Fruit fly (Drosophila melanogaster) whole organism, prepupa: Measurements from ENCODE around the gene CG7366.

Experiments
- Blimp-1 ChIP-seq: fragments of 200-800 bp; sonication (Bioruptor generic); optimal IDR thresholded peaks from 3 replicates; lab custom pipeline; 2017; ENCODE audit warnings: missing biosample characterization, missing genetic modification characterization, mild to moderate bottlenecking, moderate library complexity, missing genetic modification reagents
- CG10631 ChIP-seq: fragments of 200-800 bp; sonication (Bioruptor generic); optimal IDR thresholded peaks from 2 replicates; lab custom pipeline; 2016; ENCODE audit warnings: missing biosample characterization, missing genetic modification characterization
- CG10669 ChIP-seq: fragments of 200-800 bp; sonication (Bioruptor generic); optimal IDR thresholded peaks from 3 replicates; lab custom pipeline; 2018; ENCODE audit warnings: missing biosample characterization, mild to moderate bottlenecking, missing genetic modification characterization, moderate library complexity
- CG11294 ChIP-seq: fragments of 200-800 bp; sonication (Bioruptor generic); IDR thresholded peaks from 2 replicates; pipeline ENCODE4 v1.3.6; 2022; ENCODE audit warnings: missing biosample characterization, missing genetic modification characterization
- CG11762 ChIP-seq: fragments of 200-800 bp; sonication (Bioruptor generic); optimal IDR thresholded peaks from 3 replicates; lab custom pipeline; 2016; ENCODE audit warnings: missing biosample characterization, missing genetic modification characterization; ENCODE audit not compliant: insufficient read depth
- CG1621 ChIP-seq: fragments of 200-800 bp; sonication (Bioruptor generic); optimal IDR thresholded peaks from 3 replicates; lab custom pipeline; 2018; ENCODE audit warnings: missing biosample characterization, mild to moderate bottlenecking, missing genetic modification characterization
- CG16779 ChIP-seq: fragments of 200-800 bp; sonication (Bioruptor generic); optimal IDR thresholded peaks from 3 replicates; lab custom pipeline; 2017; ENCODE audit warnings: missing biosample characterization, mild to moderate bottlenecking, missing genetic modification characterization
- CG3032 ChIP-seq: fragments of 200-800 bp; optimal IDR thresholded peaks from 2 replicates; lab custom pipeline; 2019; ENCODE audit warnings: missing biosample characterization, mild to moderate bottlenecking, missing genetic modification characterization, moderate library complexity
- CG31627 ChIP-seq: fragments of 200-800 bp; sonication (Bioruptor generic); optimal IDR thresholded peaks from 3 replicates; lab custom pipeline; 2016; ENCODE audit warnings: missing biosample characterization, missing genetic modification characterization
- CG3919 ChIP-seq: fragments of 200-800 bp; sonication (Bioruptor generic); optimal IDR thresholded peaks from 3 replicates; lab custom pipeline; 2016; ENCODE audit warnings: missing biosample characterization, missing genetic modification characterization
- CG4318 ChIP-seq: fragments of 200-800 bp; sonication (Bioruptor generic); optimal IDR thresholded peaks from 3 replicates; lab custom pipeline; 2017; ENCODE audit warnings: missing biosample characterization, mild to moderate bottlenecking, missing genetic modification characterization
- CG6163 ChIP-seq: fragments of 200-800 bp; sonication (Bioruptor generic); IDR thresholded peaks from 3 replicates; pipeline ENCODE4 v1.3.6; 2022; ENCODE audit warnings: missing biosample characterization, missing genetic modification characterization
- CG6276 ChIP-seq: fragments of 200-800 bp; sonication (Bioruptor generic); optimal IDR thresholded peaks from 2 replicates; lab custom pipeline; 2017; ENCODE audit warnings: missing biosample characterization, mild to moderate bottlenecking, missing genetic modification characterization
- CG6792 ChIP-seq: fragments of 200-800 bp; sonication (Bioruptor generic); optimal IDR thresholded peaks from 3 replicates; lab custom pipeline; 2016; ENCODE audit warnings: missing biosample characterization, missing genetic modification characterization
- CG6808 ChIP-seq: fragments of 200-800 bp; sonication (Bioruptor generic); optimal IDR thresholded peaks from 3 replicates; lab custom pipeline; 2017; ENCODE audit warnings: missing biosample characterization, missing genetic modification characterization, mild to moderate bottlenecking, moderate library complexity, missing genetic modification reagents
- CG7368 ChIP-seq: fragments of 200-800 bp; sonication (Bioruptor generic); optimal IDR thresholded peaks from 3 replicates; lab custom pipeline; 2016; ENCODE audit warnings: missing biosample characterization, missing genetic modification characterization
- CG8319 ChIP-seq: fragments of 200-800 bp; sonication (Bioruptor generic); optimal IDR thresholded peaks from 3 replicates; lab custom pipeline; 2016; ENCODE audit warnings: missing biosample characterization, missing genetic modification characterization
- CG8632 ChIP-seq: fragments of 200-800 bp; sonication (Bioruptor generic); optimal IDR thresholded peaks from 3 replicates; lab custom pipeline; 2016; ENCODE audit warnings: missing biosample characterization, missing genetic modification characterization
- CG9139 ChIP-seq: fragments of 200-800 bp; sonication (Bioruptor generic); optimal IDR thresholded peaks from 3 replicates; lab custom pipeline; 2017; ENCODE audit warnings: missing biosample characterization, mild to moderate bottlenecking, missing genetic modification characterization
- Eip75B ChIP-seq: fragments of 200-800 bp; sonication (Bioruptor generic); optimal IDR thresholded peaks from 3 replicates; lab custom pipeline; 2016; ENCODE audit warnings: missing biosample characterization, missing genetic modification characterization
- Eip78C ChIP-seq: fragments of 200-800 bp; sonication (Bioruptor generic); peaks from one replicate; lab custom pipeline; 2016; ENCODE audit warnings: missing biosample characterization, missing genetic modification characterization
- Eip93F ChIP-seq: fragments of 200-800 bp; sonication (Bioruptor generic); optimal IDR thresholded peaks from 2 replicates; lab custom pipeline; 2016; ENCODE audit warnings: missing biosample characterization, mild to moderate bottlenecking, missing genetic modification characterization
- Ets21C ChIP-seq: fragments of 200-800 bp; sonication (Bioruptor generic); optimal IDR thresholded peaks from 3 replicates; lab custom pipeline; 2016; ENCODE audit warnings: missing biosample characterization, missing genetic modification characterization
- Ets96B ChIP-seq: fragments of 200-800 bp; optimal IDR thresholded peaks from 2 replicates; lab custom pipeline; 2019; ENCODE audit warnings: missing biosample characterization, mild to moderate bottlenecking, missing genetic modification characterization, moderate library complexity
- Gug ChIP-seq: fragments of 200-800 bp; sonication (Bioruptor generic); IDR thresholded peaks from 2 replicates; pipeline ENCODE4 v1.3.6; 2022; ENCODE audit warnings: missing biosample characterization, missing genetic modification characterization
- Hr38 ChIP-seq: sonication (Bioruptor generic); optimal IDR thresholded peaks from 2 replicates; lab custom pipeline; 2016; ENCODE audit warnings: missing biosample characterization, missing genetic modification characterization
- Hr39 ChIP-seq: fragments of 200-800 bp; sonication (Bioruptor generic); optimal IDR thresholded peaks from 2 replicates; lab custom pipeline; 2016; ENCODE audit warnings: missing biosample characterization, missing genetic modification characterization
- Hr4 ChIP-seq: fragments of 200-800 bp; sonication (Bioruptor generic); optimal IDR thresholded peaks from 3 replicates; lab custom pipeline; 2016; ENCODE audit warnings: missing biosample characterization, missing genetic modification characterization
- Met ChIP-seq: fragments of 200-800 bp; sonication (Bioruptor generic); optimal IDR thresholded peaks from 3 replicates; lab custom pipeline; 2016; ENCODE audit warnings: missing biosample characterization, missing genetic modification characterization
- OdsH ChIP-seq: fragments of 200-800 bp; sonication (Bioruptor generic); optimal IDR thresholded peaks from 3 replicates; lab custom pipeline; 2016; ENCODE audit warnings: missing biosample characterization, missing genetic modification characterization
- Smox ChIP-seq: fragments of 200-800 bp; sonication (Bioruptor generic); optimal IDR thresholded peaks from 3 replicates; lab custom pipeline; 2016; ENCODE audit warnings: missing biosample characterization, missing genetic modification characterization
- Sox102F ChIP-seq: fragments of 200-800 bp; sonication (Bioruptor generic); optimal IDR thresholded peaks from 2 replicates; lab custom pipeline; 2016; ENCODE audit warnings: missing biosample characterization, mild to moderate bottlenecking, missing genetic modification characterization
- acj6 ChIP-seq: fragments of 200-800 bp; sonication (Bioruptor generic); optimal IDR thresholded peaks from 3 replicates; lab custom pipeline; 2016; ENCODE audit warnings: missing biosample characterization, missing genetic modification characterization
- cyc ChIP-seq: fragments of 200-800 bp; sonication (Bioruptor generic); optimal IDR thresholded peaks from 3 replicates; lab custom pipeline; 2016; ENCODE audit warnings: missing biosample characterization, missing genetic modification characterization
- dac ChIP-seq: fragments of 200-800 bp; sonication (Bioruptor generic); optimal IDR thresholded peaks from 2 replicates; lab custom pipeline; 2017; ENCODE audit warnings: missing biosample characterization, mild to moderate bottlenecking, missing genetic modification characterization
- dsx ChIP-seq: fragments of 200-800 bp; optimal IDR thresholded peaks from 3 replicates; lab custom pipeline; 2019; ENCODE audit warnings: missing biosample characterization, mild to moderate bottlenecking, missing genetic modification characterization, moderate library complexity; ENCODE audit not compliant: poor library complexity, severe bottlenecking
- eg ChIP-seq: fragments of 200-800 bp; sonication (Bioruptor generic); IDR thresholded peaks from 3 replicates; pipeline ENCODE4 v1.3.6; 2022; ENCODE audit warnings: missing biosample characterization, missing genetic modification characterization
- esn ChIP-seq: fragments of 200-800 bp; sonication (Bioruptor generic); optimal IDR thresholded peaks from 2 replicates; lab custom pipeline; 2016; ENCODE audit warnings: missing biosample characterization, mild to moderate bottlenecking, missing genetic modification characterization, moderate library complexity
- fkh ChIP-seq: fragments of 200-800 bp; sonication (Bioruptor generic); optimal IDR thresholded peaks from 3 replicates; lab custom pipeline; 2017; ENCODE audit warnings: missing biosample characterization, mild to moderate bottlenecking, missing genetic modification characterization, moderate library complexity
- lz ChIP-seq: fragments of 200-800 bp; sonication (Bioruptor generic); optimal IDR thresholded peaks from 3 replicates; lab custom pipeline; 2016; ENCODE audit warnings: missing biosample characterization, missing genetic modification characterization
- net ChIP-seq: fragments of 200-800 bp; sonication (Bioruptor generic); optimal IDR thresholded peaks from 3 replicates; lab custom pipeline; 2016; ENCODE audit warnings: missing biosample characterization, missing genetic modification characterization
- pdm3 ChIP-seq: fragments of 200-800 bp; sonication (Bioruptor generic); optimal IDR thresholded peaks from 3 replicates; lab custom pipeline; 2016; ENCODE audit warnings: missing biosample characterization, missing genetic modification characterization
- salr ChIP-seq, 2 experiments: fragments of 200-800 bp; sonication (Bioruptor generic); optimal IDR thresholded peaks; 3 replicates each; lab custom pipeline; 2016 to 2018; ENCODE audit warnings: missing biosample characterization in 2 of 2, missing genetic modification characterization in 2 of 2, mild to moderate bottlenecking in 1 of 2
- spab ChIP-seq: fragments of 200-800 bp; sonication (Bioruptor generic); optimal IDR thresholded peaks from 2 replicates; lab custom pipeline; 2017; ENCODE audit warnings: missing biosample characterization, mild to moderate bottlenecking, missing genetic modification characterization, missing genetic modification reagents
- topi ChIP-seq: fragments of 200-800 bp; sonication (Bioruptor generic); optimal IDR thresholded peaks from 3 replicates; lab custom pipeline; 2016; ENCODE audit warnings: missing biosample characterization, missing genetic modification characterization

Gene CG7366

DNA sequence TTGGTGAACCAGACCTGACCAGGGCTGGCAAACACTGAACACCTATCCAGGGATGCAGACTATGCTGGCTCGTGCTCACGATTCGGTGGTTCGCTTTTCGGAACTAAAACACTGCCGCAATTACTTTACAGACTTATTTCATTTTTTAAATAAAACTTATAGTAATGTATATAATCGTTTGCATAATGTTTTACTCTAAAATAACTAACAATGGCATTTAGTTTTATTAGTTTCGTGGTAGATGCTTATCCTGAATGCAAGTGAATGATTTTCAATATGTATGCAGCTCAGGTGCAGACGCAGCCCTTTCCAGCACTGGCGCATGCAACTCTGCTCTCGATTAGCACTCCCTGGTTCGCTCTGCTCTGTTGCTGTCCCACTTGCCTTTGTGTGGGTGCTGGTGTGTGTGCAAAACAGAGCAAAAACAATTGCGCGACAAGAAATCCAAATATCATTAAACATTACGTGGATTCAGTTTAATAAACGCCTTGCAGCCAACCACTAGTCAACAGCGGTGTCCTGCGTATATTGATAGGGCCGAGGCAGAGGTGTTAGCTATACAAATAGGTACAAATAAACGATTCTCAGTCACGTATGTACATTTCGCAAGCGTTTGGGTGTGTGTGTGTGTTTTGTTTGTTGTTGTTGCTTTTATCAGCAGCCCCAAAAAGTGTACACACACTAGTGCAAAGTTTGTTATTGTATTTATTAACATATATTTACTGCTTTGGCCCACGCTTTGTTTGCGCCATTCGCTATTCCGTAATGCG lies 15.4 kb downstream of the CG7366 start, which contains the start of the genes ERR and Atg18a (continued):
- TF ChIP-seq Ets96B (tag; lab: Kevin White, UChicago) (peak; percentile 75), CG6792 (GFP tag; lab: Kevin White, UChicago) (peak; percentile 80), CG3032 (peak; percentile 90), CG9139 (GFP tag; lab: Kevin White, UChicago) (no peak), topi (peak; percentile 78), CG10669 (no peak), CG7368 (peak; percentile 75), Ets21C (GFP tag; lab: Kevin White, UChicago) (peak; percentile 87), fkh (GFP tag; lab: Kevin White, UChicago) (peak; percentile 63), eg (GFP tag; lab: Robert Waterston, UW) (peak; percentile 91), CG10631 (GFP tag; lab: Kevin White, UChicago) (peak; percentile 93), Hr39 (GFP tag; lab: Kevin White, UChicago) (peak; percentile 94)

DNA sequence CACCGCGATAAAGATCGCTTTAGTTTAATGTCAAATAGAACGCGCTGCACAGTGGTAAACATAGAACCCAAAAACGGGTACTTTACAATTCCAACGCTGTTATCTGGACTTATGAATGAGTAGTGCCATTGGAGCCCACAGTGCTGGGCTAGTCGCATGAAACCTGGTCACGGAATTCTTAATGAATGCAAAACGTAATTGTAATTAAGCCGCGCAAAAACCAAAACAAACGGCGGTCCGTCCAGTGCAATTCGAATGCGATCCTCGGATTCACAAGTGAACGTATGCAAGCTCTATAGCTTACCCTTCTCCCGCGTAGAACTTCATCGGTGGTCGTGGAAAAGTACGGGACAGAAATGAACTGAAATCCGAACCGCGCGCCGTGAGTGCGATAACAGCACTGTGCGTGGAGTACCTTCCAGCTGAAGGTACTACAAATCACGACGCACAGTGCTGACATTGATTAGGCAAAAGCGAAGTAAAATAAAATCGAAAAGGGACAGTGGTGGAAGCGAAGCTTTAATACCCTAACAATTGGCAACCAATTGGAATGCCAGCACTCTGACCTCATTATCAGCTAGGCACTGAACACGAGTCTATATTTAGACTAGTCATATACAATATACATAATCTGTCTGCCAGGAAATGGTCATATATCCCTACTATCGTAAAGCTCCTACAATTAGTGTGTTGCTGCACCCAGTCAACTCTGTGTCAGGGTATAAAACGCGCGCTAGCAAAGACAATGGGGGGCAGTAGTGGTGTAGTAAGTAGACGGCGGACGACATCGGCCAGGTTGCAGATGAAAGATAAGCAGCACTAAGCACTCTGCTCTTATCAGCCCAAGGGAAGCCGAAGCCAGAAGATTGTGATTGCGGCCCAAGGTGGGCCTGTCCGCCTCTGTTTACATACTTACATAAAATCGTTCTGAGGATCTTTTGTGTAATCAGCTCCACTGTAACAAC lies 16.7 kb downstream of the CG7366 start:
- TF ChIP-seq Eip93F (GFP tag; lab: Kevin White, UChicago) (no peak), Sox102F (GFP tag; lab: Kevin White, UChicago) (no peak), OdsH (GFP tag; lab: Kevin White, UChicago) (peak; percentile 79), dac (GFP tag; lab: Kevin White, UChicago) (peak; percentile 14), Hr38 (GFP tag; lab: Kevin White, UChicago) (no peak), esn (peak; percentile 53), acj6 (GFP tag; lab: Kevin White, UChicago) (peak; percentile 74), CG6808 (GFP tag; lab: Kevin White, UChicago) (peak; percentile 45), CG8319 (GFP tag; lab: Kevin White, UChicago) (peak; percentile 46), CG11762 (peak; percentile 57), Smox (no peak), CG9139 (GFP tag; lab: Kevin White, UChicago) (no peak), CG6276 (GFP tag; lab: Kevin White, UChicago) (no peak), CG31627 (GFP tag; lab: Kevin White, UChicago) (peak; percentile 28), Blimp-1 (GFP tag; lab: Kevin White, UChicago) (no peak), cyc (GFP tag; lab: Kevin White, UChicago) (peak; percentile 31), Hr39 (GFP tag; lab: Kevin White, UChicago) (peak; percentile 52), CG1621 (peak; percentile 44), Ets96B (tag; lab: Kevin White, UChicago) (peak; percentile 58), pdm3 (GFP tag; lab: Kevin White, UChicago) (peak; percentile 68), Gug (peak; percentile 64), net (GFP tag; lab: Kevin White, UChicago) (peak; percentile 55), CG10631 (GFP tag; lab: Kevin White, UChicago) (peak; percentile 50), Eip75B (GFP tag; lab: Kevin White, UChicago) (peak; percentile 63), CG8632 (peak; percentile 50), Hr4 (GFP tag; lab: Kevin White, UChicago) (peak; percentile 74), CG6163 (GFP tag; lab: Robert Waterston, UW) (peak; percentile 63; the same call in 2 of the 3 replicates), CG3919 (GFP tag; lab: Kevin White, UChicago) (peak; percentile 70), Eip78C (GFP tag; lab: Kevin White, UChicago) (peak; percentile 94), CG10669 (peak; percentile 67), spab (GFP tag; lab: Kevin White, UChicago) (peak; percentile 53), salr (GFP tag; optimal IDR thresholded peaks at IDR 0.05; lab: Kevin White, UChicago) (peak; percentile 23 to 29), CG11294 (GFP tag; lab: Robert Waterston, UW) (peak; percentile 32; the same call in 1 of the 2 replicates), dsx (GFP tag; lab: Kevin White, UChicago) (peak; percentile 36), CG6792 (GFP tag; lab: Kevin White, UChicago) (peak; percentile 63), CG4318 (GFP tag; lab: Kevin White, UChicago) (peak; percentile 13), lz (GFP tag; lab: Kevin White, UChicago) (peak; percentile 43), Met (GFP tag; lab: Kevin White, UChicago) (no peak), CG16779 (tag; lab: Kevin White, UChicago) (peak; percentile 55)
